Worm (Caenorhabditis elegans) whole organism, L2 larva: ENCODE measurements around the gene acr-12.

Source experiments
- C34F6.9 ChIP-seq: fragments of 150-350 bp; optimal IDR thresholded peaks from 2 replicates; lab custom pipeline; 2014; ENCODE audit warnings: missing biosample characterization, missing genetic modification characterization
- F13H6.1 ChIP-seq: sonication (generic microtip); optimal IDR thresholded peaks from 2 replicates; lab custom pipeline; 2016; ENCODE audit warnings: missing genetic modification characterization, missing compliant biosample characterization
- R02D3.7 ChIP-seq: fragments of 150-350 bp; optimal IDR thresholded peaks from 2 replicates; lab custom pipeline; 2014; ENCODE audit warnings: missing biosample characterization, missing genetic modification characterization
- Y55F3AM.14 ChIP-seq: fragments of 200-800 bp; sonication (Bioruptor generic); optimal IDR thresholded peaks from 2 replicates; lab custom pipeline; 2018; ENCODE audit warnings: mild to moderate bottlenecking, missing genetic modification characterization, missing compliant biosample characterization
- alr-1 ChIP-seq: fragments of 150-350 bp; optimal IDR thresholded peaks from 2 replicates; lab custom pipeline; 2014; ENCODE audit warnings: missing biosample characterization, missing genetic modification characterization
- blmp-1 ChIP-seq: sonication (generic microtip); optimal IDR thresholded peaks from 2 replicates; lab custom pipeline; 2017; ENCODE audit warnings: missing genetic modification characterization, mild to moderate bottlenecking, missing compliant biosample characterization, antibody characterized with exemption, moderate library complexity; ENCODE audit not compliant: insufficient read depth
- ceh-16 ChIP-seq: fragments of 150-350 bp; optimal IDR thresholded peaks from 2 replicates; lab custom pipeline; 2014; ENCODE audit warnings: missing biosample characterization, missing genetic modification characterization
- ceh-82 ChIP-seq: fragments of 150-350 bp; optimal IDR thresholded peaks from 2 replicates; lab custom pipeline; 2014; ENCODE audit warnings: missing biosample characterization, missing genetic modification characterization
- crh-2 ChIP-seq: sonication (generic microtip); optimal IDR thresholded peaks from 2 replicates; lab custom pipeline; 2017; ENCODE audit warnings: missing biosample characterization, missing genetic modification characterization
- dmd-4 ChIP-seq: sonication (generic microtip); optimal IDR thresholded peaks from 2 replicates; lab custom pipeline; 2017; ENCODE audit warnings: missing biosample characterization, missing genetic modification characterization
- egl-27 ChIP-seq: sonication (generic microtip); optimal IDR thresholded peaks from 3 replicates; lab custom pipeline; 2017; ENCODE audit warnings: missing biosample characterization, missing genetic modification reagents, missing genetic modification characterization
- elt-1 ChIP-seq: fragments of 150-350 bp; optimal IDR thresholded peaks from 2 replicates; lab custom pipeline; 2014; ENCODE audit warnings: missing biosample characterization, missing genetic modification characterization
- elt-3 ChIP-seq: sonication (generic microtip); optimal IDR thresholded peaks from 2 replicates; lab custom pipeline; 2017; ENCODE audit warnings: missing biosample characterization, missing genetic modification characterization
- fos-1 ChIP-seq: fragments of 150-350 bp; optimal IDR thresholded peaks from 2 replicates; lab custom pipeline; 2014; ENCODE audit warnings: missing biosample characterization, missing genetic modification characterization
- gmeb-1 ChIP-seq: fragments of 150-350 bp; optimal IDR thresholded peaks from 2 replicates; lab custom pipeline; 2014; ENCODE audit warnings: missing biosample characterization, missing genetic modification characterization
- lin-11 ChIP-seq: fragments of 150-350 bp; sonication (generic microtip); optimal IDR thresholded peaks from 2 replicates; lab custom pipeline; 2014; ENCODE audit warnings: missing biosample characterization, missing genetic modification characterization, inconsistent platforms, mixed read lengths
- lin-13 ChIP-seq: fragments of 150-350 bp; optimal IDR thresholded peaks from 2 replicates; lab custom pipeline; 2014; ENCODE audit warnings: missing biosample characterization, missing genetic modification reagents, missing genetic modification characterization
- lin-39 ChIP-seq: fragments of 150-350 bp; optimal IDR thresholded peaks from 2 replicates; lab custom pipeline; 2014; ENCODE audit warnings: missing biosample characterization, missing genetic modification reagents, missing genetic modification characterization
- lsy-2 ChIP-seq, 2 experiments: fragments of 150-350 bp in 1 of 2; sonication (generic microtip) in 1 of 2; optimal IDR thresholded peaks; 2 replicates each; lab custom pipeline; 2014 to 2017; ENCODE audit warnings: missing biosample characterization in 2 of 2, missing genetic modification characterization in 2 of 2
- mab-5 ChIP-seq: fragments of 150-350 bp; optimal IDR thresholded peaks from 2 replicates; lab custom pipeline; 2014; ENCODE audit warnings: missing biosample characterization, missing genetic modification characterization
- mbf-1 ChIP-seq: sonication (generic microtip); optimal IDR thresholded peaks from 2 replicates; lab custom pipeline; 2017; ENCODE audit warnings: missing biosample characterization, missing genetic modification characterization
- mdl-1 ChIP-seq, 2 experiments: fragments of 150-350 bp in 1 of 2; sonication (generic microtip) in 1 of 2; optimal IDR thresholded peaks; 2 replicates each; lab custom pipeline; 2017; ENCODE audit warnings: missing biosample characterization in 2 of 2, missing genetic modification characterization in 2 of 2
- nhr-10 ChIP-seq: sonication (generic microtip); optimal IDR thresholded peaks from 2 replicates; lab custom pipeline; 2017; ENCODE audit warnings: missing biosample characterization, missing genetic modification characterization
- nhr-11 ChIP-seq: fragments of 150-350 bp; optimal IDR thresholded peaks from 2 replicates; lab custom pipeline; 2014; ENCODE audit warnings: missing biosample characterization, missing genetic modification characterization
- nhr-129 ChIP-seq: fragments of 150-350 bp; optimal IDR thresholded peaks from 2 replicates; lab custom pipeline; 2014; ENCODE audit warnings: missing biosample characterization, missing genetic modification characterization
- nhr-21 ChIP-seq: fragments of 150-350 bp; optimal IDR thresholded peaks from 2 replicates; lab custom pipeline; 2014; ENCODE audit warnings: missing biosample characterization, missing genetic modification characterization
- nhr-23 ChIP-seq: fragments of 150-350 bp; optimal IDR thresholded peaks from 2 replicates; lab custom pipeline; 2014; ENCODE audit warnings: missing biosample characterization, missing genetic modification reagents, missing genetic modification characterization
- nhr-237 ChIP-seq: fragments of 150-350 bp; optimal IDR thresholded peaks from 2 replicates; lab custom pipeline; 2014; ENCODE audit warnings: missing biosample characterization, missing genetic modification characterization
- nhr-25 ChIP-seq: fragments of 150-350 bp; sonication (generic microtip); optimal IDR thresholded peaks from 3 replicates; lab custom pipeline; 2014; ENCODE audit warnings: missing biosample characterization, missing genetic modification characterization
- nhr-6 ChIP-seq: fragments of 150-350 bp; optimal IDR thresholded peaks from 2 replicates; lab custom pipeline; 2014; ENCODE audit warnings: missing biosample characterization, missing genetic modification characterization
- nhr-77 ChIP-seq: fragments of 150-350 bp; optimal IDR thresholded peaks from 2 replicates; lab custom pipeline; 2014; ENCODE audit warnings: missing biosample characterization, missing genetic modification characterization
- peb-1 ChIP-seq: fragments of 150-350 bp; optimal IDR thresholded peaks from 2 replicates; lab custom pipeline; 2014; ENCODE audit warnings: missing biosample characterization, missing genetic modification characterization
- sem-4 ChIP-seq: fragments of 150-350 bp; optimal IDR thresholded peaks from 2 replicates; lab custom pipeline; 2014; ENCODE audit warnings: missing biosample characterization, missing genetic modification reagents, missing genetic modification characterization
- skn-1 ChIP-seq: sonication (generic microtip); optimal IDR thresholded peaks from 2 replicates; lab custom pipeline; 2017; ENCODE audit warnings: missing biosample characterization, missing genetic modification characterization
- sma-3 ChIP-seq: sonication (generic microtip); optimal IDR thresholded peaks from 2 replicates; lab custom pipeline; 2016; ENCODE audit warnings: missing genetic modification reagents, missing genetic modification characterization, missing compliant biosample characterization
- sma-9 ChIP-seq, 2 experiments: fragments of 150-350 bp in 1 of 2; sonication (generic microtip) in 1 of 2; optimal IDR thresholded peaks; 2 replicates each; lab custom pipeline; 2014 to 2016; ENCODE audit warnings: missing genetic modification characterization in 2 of 2, mild to moderate bottlenecking in 1 of 2, missing biosample characterization in 1 of 2, missing compliant biosample characterization in 1 of 2, missing genetic modification reagents in 1 of 2, moderate library complexity in 1 of 2
- unc-39 ChIP-seq: fragments of 150-350 bp; optimal IDR thresholded peaks from 2 replicates; lab custom pipeline; 2014; ENCODE audit warnings: missing biosample characterization, missing genetic modification characterization
- unc-55 ChIP-seq: fragments of 150-350 bp; sonication (generic microtip); optimal IDR thresholded peaks from 3 replicates; lab custom pipeline; 2014; ENCODE audit warnings: missing biosample characterization, missing genetic modification reagents, missing genetic modification characterization
- unc-62 ChIP-seq: fragments of 150-350 bp; optimal IDR thresholded peaks from 2 replicates; lab custom pipeline; 2014; ENCODE audit warnings: missing biosample characterization, missing genetic modification reagents, missing genetic modification characterization
- ztf-1 ChIP-seq: fragments of 200-800 bp; sonication (Bioruptor generic); conservative IDR thresholded peaks from 2 replicates; pipeline ENCODE4 v1.3.6; 2022; ENCODE audit warnings: missing genetic modification characterization, missing compliant biosample characterization
- ztf-11 ChIP-seq: sonication (generic microtip); optimal IDR thresholded peaks from 2 replicates; lab custom pipeline; 2017; ENCODE audit warnings: missing biosample characterization, missing genetic modification characterization
- ztf-4 ChIP-seq: fragments of 150-350 bp; optimal IDR thresholded peaks from 2 replicates; lab custom pipeline; 2014; ENCODE audit warnings: missing biosample characterization, missing genetic modification characterization

acr-12 gene

DNA sequence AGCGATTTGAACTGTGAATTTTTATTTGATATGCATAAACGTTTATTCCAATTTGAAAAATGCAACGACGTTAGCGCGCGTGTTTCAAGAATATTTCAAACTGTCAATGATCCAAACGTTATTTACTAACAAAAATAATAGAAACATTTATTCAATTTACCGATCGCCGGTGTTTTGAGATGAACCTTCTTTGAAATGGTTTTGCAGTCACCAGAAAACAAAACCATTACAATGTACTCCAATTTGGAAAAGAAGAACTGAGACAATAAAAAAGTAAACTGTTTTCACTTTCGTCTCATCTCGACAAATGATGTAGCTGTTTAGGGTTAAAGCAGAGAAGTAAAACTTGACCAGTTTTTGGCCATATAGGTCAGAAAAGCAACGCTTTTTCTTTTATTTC lies 25.4 kb upstream of the acr-12 start, which contains the start of gene H06A10.1:
TSS of gene H06A10.1 (plus strand) at position 301 of the 400 bp plus-strand sequence.
- TF ChIP-seq elt-1, result no peak
- TF ChIP-seq crh-2, result no peak
- TF ChIP-seq lin-11, result no peak
- no peak for TF ChIP-seq ceh-82
- TF ChIP-seq ztf-11 (tag; lab: Kevin White, UChicago), result no peak
- no peak for TF ChIP-seq mab-5 (tag; lab: Kevin White, UChicago)
- no peak for TF ChIP-seq nhr-6
- no peak for TF ChIP-seq lin-39 (tag; lab: Kevin White, UChicago)
- no peak for TF ChIP-seq nhr-77
- no peak for TF ChIP-seq lsy-2 (tag; optimal IDR thresholded peaks at IDR 0.05; lab: Kevin White, UChicago)
- TF ChIP-seq peb-1 (tag; lab: Kevin White, UChicago), result no peak
- TF ChIP-seq R02D3.7 (tag; lab: Kevin White, UChicago), result no peak
- TF ChIP-seq C34F6.9, result no peak
- no peak for TF ChIP-seq unc-62 (GFP tag; lab: Kevin White, UChicago)
- no peak for TF ChIP-seq ztf-1 (GFP tag; lab: Robert Waterston, UW)
- TF ChIP-seq ztf-4 (tag; lab: Kevin White, UChicago), result no peak
- TF ChIP-seq skn-1, result no peak

DNA sequence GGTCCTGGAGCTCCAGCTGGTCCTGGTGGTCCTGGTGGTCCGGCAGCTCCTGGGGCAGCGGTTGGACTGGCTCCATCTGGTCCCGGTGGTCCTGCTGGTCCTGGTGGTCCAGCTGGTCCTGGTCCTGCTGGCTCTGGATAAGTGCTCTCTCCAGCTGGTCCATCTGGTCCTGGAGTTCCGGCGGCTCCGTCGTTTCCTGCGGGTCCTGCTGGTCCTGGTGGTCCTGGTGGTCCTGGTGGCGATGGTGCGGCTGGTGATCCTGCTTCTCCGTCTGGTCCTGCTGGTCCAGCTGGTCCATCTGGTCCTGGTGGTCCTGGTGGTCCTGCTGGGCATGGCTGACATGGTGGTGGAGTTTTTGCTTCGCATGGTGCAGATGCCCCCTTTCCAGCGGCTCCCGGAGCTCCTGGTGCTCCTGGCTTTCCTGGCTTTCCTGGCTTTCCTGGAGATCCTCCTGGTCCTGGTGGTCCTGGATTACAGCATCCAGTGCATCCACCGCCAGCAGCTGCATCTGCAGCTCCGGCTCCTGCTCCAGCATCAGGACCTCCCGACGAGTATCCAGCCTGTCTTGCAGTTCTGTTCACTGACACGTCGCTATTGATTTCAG lies 22.3 kb upstream of the acr-12 start:
- TF ChIP-seq lin-13, result no peak
- TF ChIP-seq dmd-4 (tag; lab: Kevin White, UChicago), result no peak
- no peak for TF ChIP-seq lin-39 (tag; lab: Kevin White, UChicago)
- TF ChIP-seq mbf-1 (tag; lab: Kevin White, UChicago), result no peak
- TF ChIP-seq, all 48 proteins: peak for 0

DNA sequence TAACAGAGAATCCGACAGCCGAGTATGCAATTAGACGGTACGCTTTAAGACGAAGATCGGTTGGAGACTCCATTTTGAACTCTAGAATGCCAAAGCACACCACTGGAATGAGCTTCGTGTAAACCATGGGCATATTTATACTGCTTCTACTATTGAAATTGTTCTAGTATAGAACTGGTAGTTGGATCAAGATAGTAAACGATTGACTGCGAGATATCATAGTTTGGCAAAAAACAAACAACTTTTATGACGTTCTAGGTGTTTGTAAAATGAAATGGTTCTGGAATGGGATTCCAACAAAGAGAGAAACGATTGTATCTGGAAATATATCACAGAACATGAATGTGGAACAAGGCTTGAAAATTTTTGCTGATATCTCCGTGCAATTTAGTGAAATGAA lies 21.7 kb upstream of the acr-12 start, which contains the start of gene col-185:
TSS of gene col-185 (minus strand) at position 101 of the 400 bp plus-strand sequence.
- TF ChIP-seq mbf-1 (tag; lab: Kevin White, UChicago) (no peak), unc-62 (GFP tag; lab: Kevin White, UChicago) (no peak), elt-3 (no peak), egl-27 (no peak), nhr-25 (no peak), dmd-4 (tag; lab: Kevin White, UChicago) (no peak), nhr-237 (tag; lab: Kevin White, UChicago) (no peak), lsy-2 (tag; optimal IDR thresholded peaks at IDR 0.05; lab: Kevin White, UChicago) (no peak), ceh-16 (no peak)

DNA sequence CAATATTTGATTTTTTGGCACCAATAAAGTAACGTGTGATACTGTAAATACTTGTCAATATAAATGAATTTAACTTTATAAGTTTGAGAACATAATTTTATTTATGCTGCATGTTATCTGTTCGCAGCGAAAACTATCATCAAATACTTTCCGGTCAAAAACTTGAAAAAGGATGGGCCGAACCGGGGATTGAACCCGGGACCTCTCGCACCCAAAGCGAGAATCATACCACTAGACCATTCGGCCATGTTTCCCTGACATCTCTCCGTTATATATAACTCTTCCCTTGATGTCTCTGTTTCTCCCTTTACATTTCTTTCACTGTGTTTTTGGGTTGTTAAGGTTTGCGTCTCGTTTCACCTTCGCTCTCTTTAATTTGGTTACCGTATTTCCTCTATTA lies 20.9 kb upstream of the acr-12 start:
- peak; percentile 31 for TF ChIP-seq C34F6.9
- peak; percentile 45 for TF ChIP-seq sma-9 (GFP tag; optimal IDR thresholded peaks at IDR 0.05; lab: Kevin White, UChicago)
- TF ChIP-seq sma-9 (tag; optimal IDR thresholded peaks at IDR 0.05; lab: Kevin White, UChicago), result no peak
- no peak for TF ChIP-seq R02D3.7 (tag; lab: Kevin White, UChicago)
- TF ChIP-seq nhr-23 (tag; lab: Kevin White, UChicago), result no peak
- peak; percentile 35 for TF ChIP-seq nhr-21 (tag; lab: Kevin White, UChicago)
- peak; percentile 27 for TF ChIP-seq F13H6.1 (tag; lab: Kevin White, UChicago)
- no peak for TF ChIP-seq elt-1
- peak; percentile 36 for TF ChIP-seq gmeb-1
- TF ChIP-seq Y55F3AM.14 (GFP tag; lab: Kevin White, UChicago), result peak; percentile 49
- TF ChIP-seq nhr-11 (tag; lab: Kevin White, UChicago), result no peak
- no peak for TF ChIP-seq unc-62 (GFP tag; lab: Kevin White, UChicago)
- TF ChIP-seq lsy-2 (tag; optimal IDR thresholded peaks at IDR 0.05; lab: Kevin White, UChicago), result peak; percentile 16 to 58
- peak; percentile 53 for TF ChIP-seq unc-55 (GFP tag; lab: Kevin White, UChicago)
- no peak for TF ChIP-seq dmd-4 (tag; lab: Kevin White, UChicago)
- no peak for TF ChIP-seq ceh-82
- TF ChIP-seq nhr-237 (tag; lab: Kevin White, UChicago), result no peak
- TF ChIP-seq alr-1 (tag; lab: Kevin White, UChicago), result no peak
- peak; percentile 9 for TF ChIP-seq crh-2
- TF ChIP-seq sma-3 (GFP tag; lab: Kevin White, UChicago), result peak; percentile 61
- peak; percentile 75 for TF ChIP-seq nhr-129
- TF ChIP-seq ztf-11 (tag; lab: Kevin White, UChicago), result no peak
- TF ChIP-seq elt-3, result no peak
- TF ChIP-seq nhr-25, result no peak
- no peak for TF ChIP-seq nhr-6
- TF ChIP-seq sem-4 (tag; lab: Kevin White, UChicago), result peak; percentile 24
- peak; percentile 6 for TF ChIP-seq egl-27
- TF ChIP-seq fos-1 (tag; lab: Kevin White, UChicago), result peak; percentile 57
- no peak for TF ChIP-seq blmp-1 (tag; lab: Kevin White, UChicago)
- TF ChIP-seq mdl-1 (tag; optimal IDR thresholded peaks at IDR 0.05; lab: Kevin White, UChicago), result peak in 1 of 2 experiments; percentile 17
- TF ChIP-seq nhr-10 (tag; lab: Kevin White, UChicago), result no peak
- peak; percentile 42 for TF ChIP-seq lin-13
- TF ChIP-seq unc-39 (tag; lab: Kevin White, UChicago), result no peak
- no peak for TF ChIP-seq mbf-1 (tag; lab: Kevin White, UChicago)
